Worm (Caenorhabditis elegans): ENCODE measurements around the gene R166.3.

R166.3 gene

ce11 chrII:10519863-10520262 lies 19.3 kb downstream of the R166.3 start:
- TF ChIP-seq ztf-23 (GFP tag; IDR thresholded peaks at IDR 0.05): no peak
- TF ChIP-seq ref-1 (GFP tag; conservative IDR thresholded peaks at IDR 0.05): no peak
- no peak for TF ChIP-seq tab-1 (GFP tag; IDR thresholded peaks at IDR 0.05)
- TF ChIP-seq med-1 (GFP tag; optimal IDR thresholded peaks at IDR 0.05; ENCODE audit: insufficient read depth): no peak
- TF ChIP-seq ztf-29 (GFP tag; IDR thresholded peaks at IDR 0.05): no peak
- no peak for TF ChIP-seq T22C8.4 (GFP tag; IDR thresholded peaks at IDR 0.05)
- no peak for TF ChIP-seq flt-1 (GFP tag; IDR thresholded peaks at IDR 0.05)
- TF ChIP-seq cog-1 (tag; optimal IDR thresholded peaks at IDR 0.05): no peak
- no peak for TF ChIP-seq klf-2 (GFP tag; conservative IDR thresholded peaks at IDR 0.05)

DNA sequence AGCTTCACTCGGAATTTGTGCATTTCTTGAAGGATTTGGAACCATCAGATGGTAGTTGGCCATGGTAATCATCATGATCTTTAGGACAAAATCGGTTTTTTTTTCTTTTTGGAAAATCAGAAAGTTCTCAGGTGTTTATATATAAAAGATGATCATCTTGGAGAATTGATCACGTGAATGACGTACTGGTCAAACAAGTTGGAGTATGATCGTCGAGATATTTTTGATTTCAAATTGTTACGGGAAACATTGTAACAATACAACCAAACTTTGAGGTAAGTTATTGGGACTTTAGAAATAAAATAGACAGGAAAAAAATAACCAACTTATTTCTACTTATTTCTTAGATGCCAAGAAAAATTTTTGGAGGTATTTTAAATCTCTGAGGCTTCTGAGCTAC lies 20.1 kb downstream of the R166.3 start, which contains the start of gene F59B10.4:
F59B10.4 (minus strand) TSS at position 101 of the 400 bp plus-strand sequence.
- TF ChIP-seq ztf-23 (GFP tag; IDR thresholded peaks at IDR 0.05) (no peak), T22C8.4 (GFP tag; IDR thresholded peaks at IDR 0.05) (no peak), ztf-29 (GFP tag; IDR thresholded peaks at IDR 0.05) (no peak), klf-2 (GFP tag; conservative IDR thresholded peaks at IDR 0.05) (no peak), tab-1 (GFP tag; IDR thresholded peaks at IDR 0.05) (no peak), ref-1 (GFP tag; conservative IDR thresholded peaks at IDR 0.05) (no peak), cog-1 (tag; optimal IDR thresholded peaks at IDR 0.05) (no peak), med-1 (GFP tag; optimal IDR thresholded peaks at IDR 0.05; ENCODE audit: insufficient read depth) (no peak)

- TF ChIP-seq ztf-23 (GFP tag; IDR thresholded peaks at IDR 0.05) (no peak), T22C8.4 (GFP tag; IDR thresholded peaks at IDR 0.05) (no peak), ztf-29 (GFP tag; IDR thresholded peaks at IDR 0.05) (no peak)
Observed at ce11 chrII:10516375-10516774, 22.8 kb downstream of the R166.3 start.

- no peak for TF ChIP-seq med-1 (GFP tag; optimal IDR thresholded peaks at IDR 0.05; ENCODE audit: insufficient read depth)
Observed at ce11 chrII:10515422-10515821, 23.7 kb downstream of the R166.3 start.

DNA sequence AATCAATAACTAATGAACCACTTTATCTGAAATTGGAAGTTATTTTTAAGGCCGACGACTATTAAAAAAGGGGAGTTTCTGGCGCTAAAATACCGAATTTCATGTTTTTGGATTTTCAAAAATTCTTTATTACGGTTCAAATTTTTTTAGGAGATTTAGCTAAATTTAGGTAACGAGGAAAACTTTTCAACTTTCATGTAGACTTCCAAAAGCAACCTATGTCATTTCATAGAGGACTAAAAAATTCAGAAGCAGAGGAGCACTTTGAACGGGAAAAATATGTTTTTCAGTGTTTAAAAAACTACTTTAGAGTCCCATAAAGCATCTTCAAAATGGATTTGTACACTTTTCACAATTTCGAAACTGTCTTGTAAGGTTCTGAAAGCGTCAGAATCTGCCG lies 25.8 kb downstream of the R166.3 start:
- no peak for TF ChIP-seq ref-1 (GFP tag; conservative IDR thresholded peaks at IDR 0.05)
- no peak for TF ChIP-seq T22C8.4 (GFP tag; IDR thresholded peaks at IDR 0.05)
- no peak for TF ChIP-seq med-1 (GFP tag; optimal IDR thresholded peaks at IDR 0.05; ENCODE audit: insufficient read depth)
- TF ChIP-seq ztf-23 (GFP tag; IDR thresholded peaks at IDR 0.05): no peak
- TF ChIP-seq cog-1 (tag; optimal IDR thresholded peaks at IDR 0.05): no peak
- TF ChIP-seq flt-1 (GFP tag; IDR thresholded peaks at IDR 0.05): no peak
- TF ChIP-seq ztf-29 (GFP tag; IDR thresholded peaks at IDR 0.05): no peak
- TF ChIP-seq tab-1 (GFP tag; IDR thresholded peaks at IDR 0.05): no peak
- no peak for TF ChIP-seq klf-2 (GFP tag; conservative IDR thresholded peaks at IDR 0.05)

DNA sequence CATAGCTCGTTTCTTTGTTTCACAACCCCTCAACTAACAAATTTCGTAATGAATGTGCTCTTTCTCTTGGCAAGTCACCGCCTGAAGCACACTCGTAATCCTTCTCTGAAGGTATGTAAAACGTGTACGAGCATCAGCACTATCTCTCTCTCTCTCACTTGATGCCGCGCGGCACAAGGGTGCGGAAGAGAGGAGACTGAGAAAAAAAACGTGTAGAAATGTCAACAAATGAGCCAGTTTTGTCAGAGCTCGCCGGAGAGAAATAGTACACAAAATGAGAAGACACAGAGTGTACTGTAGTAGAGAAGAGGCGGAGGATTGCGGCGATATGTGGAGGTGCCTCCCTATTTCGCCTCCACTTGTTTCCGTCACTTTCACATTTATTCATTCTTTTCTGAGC lies 28.9 kb downstream of the R166.3 start, which contains the start of gene F59B10.3:
F59B10.3 (plus strand) TSS at position 301 of the 400 bp plus-strand sequence.
- TF ChIP-seq T22C8.4 (GFP tag; IDR thresholded peaks at IDR 0.05) (no peak), tab-1 (GFP tag; IDR thresholded peaks at IDR 0.05) (no peak), med-1 (GFP tag; optimal IDR thresholded peaks at IDR 0.05; ENCODE audit: insufficient read depth) (no peak), ref-1 (GFP tag; conservative IDR thresholded peaks at IDR 0.05) (no peak), ztf-29 (GFP tag; IDR thresholded peaks at IDR 0.05) (no peak), cog-1 (tag; optimal IDR thresholded peaks at IDR 0.05) (no peak), klf-2 (GFP tag; conservative IDR thresholded peaks at IDR 0.05) (no peak), ztf-23 (GFP tag; IDR thresholded peaks at IDR 0.05) (no peak), flt-1 (GFP tag; IDR thresholded peaks at IDR 0.05) (no peak)

DNA sequence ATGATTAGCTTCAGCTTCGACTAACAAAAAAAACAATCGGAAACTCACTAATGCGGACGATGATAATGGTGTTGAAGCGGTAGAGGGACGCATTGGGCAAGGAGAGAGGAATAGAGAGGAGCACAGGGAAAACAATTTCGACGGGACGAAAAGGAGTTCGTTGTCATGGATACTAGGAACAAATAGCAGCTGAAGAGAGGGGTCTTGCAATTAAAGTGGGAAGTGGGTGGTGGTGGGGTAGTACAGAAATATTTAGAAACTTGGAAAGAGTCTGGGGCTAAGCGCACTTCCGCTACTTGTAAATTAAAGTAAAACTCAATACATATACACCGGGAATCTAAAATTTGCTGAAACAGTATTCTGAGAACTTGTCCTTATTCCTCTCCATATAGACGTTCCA lies 29.4 kb downstream of the R166.3 start, which contains the start of gene F59B10.2:
F59B10.2 (minus strand) TSS at position 101 of the 400 bp plus-strand sequence.
- TF ChIP-seq flt-1 (GFP tag; IDR thresholded peaks at IDR 0.05): no peak
- no peak for TF ChIP-seq tab-1 (GFP tag; IDR thresholded peaks at IDR 0.05)
- TF ChIP-seq klf-2 (GFP tag; conservative IDR thresholded peaks at IDR 0.05): no peak
- no peak for TF ChIP-seq T22C8.4 (GFP tag; IDR thresholded peaks at IDR 0.05)
- TF ChIP-seq cog-1 (tag; optimal IDR thresholded peaks at IDR 0.05): no peak
- TF ChIP-seq ztf-29 (GFP tag; IDR thresholded peaks at IDR 0.05): no peak
- no peak for TF ChIP-seq ref-1 (GFP tag; conservative IDR thresholded peaks at IDR 0.05)
- no peak for TF ChIP-seq ztf-23 (GFP tag; IDR thresholded peaks at IDR 0.05)
- TF ChIP-seq med-1 (GFP tag; optimal IDR thresholded peaks at IDR 0.05; ENCODE audit: insufficient read depth): no peak

DNA sequence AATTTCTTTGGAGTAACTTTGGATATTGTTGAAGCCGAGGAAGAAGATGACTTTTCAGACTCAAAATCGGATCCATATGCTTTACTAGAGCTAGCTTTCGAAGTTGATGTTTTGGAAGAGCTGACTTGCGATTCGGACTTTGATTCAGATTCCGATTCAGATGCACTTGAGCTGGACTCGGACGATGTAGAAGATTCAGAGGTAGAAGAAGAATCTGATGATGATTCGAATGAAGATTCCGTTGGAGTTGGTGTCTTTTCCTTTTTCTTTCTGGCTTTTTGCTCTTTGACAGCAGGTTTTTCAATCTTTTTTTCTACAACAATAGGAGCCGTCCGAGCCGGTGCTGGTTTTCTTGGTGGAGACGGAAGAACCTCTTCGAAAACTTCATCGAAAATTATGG lies 31.2 kb downstream of the R166.3 start:
- TF ChIP-seq flt-1 (GFP tag; IDR thresholded peaks at IDR 0.05): no peak
- TF ChIP-seq ztf-23 (GFP tag; IDR thresholded peaks at IDR 0.05): no peak

DNA sequence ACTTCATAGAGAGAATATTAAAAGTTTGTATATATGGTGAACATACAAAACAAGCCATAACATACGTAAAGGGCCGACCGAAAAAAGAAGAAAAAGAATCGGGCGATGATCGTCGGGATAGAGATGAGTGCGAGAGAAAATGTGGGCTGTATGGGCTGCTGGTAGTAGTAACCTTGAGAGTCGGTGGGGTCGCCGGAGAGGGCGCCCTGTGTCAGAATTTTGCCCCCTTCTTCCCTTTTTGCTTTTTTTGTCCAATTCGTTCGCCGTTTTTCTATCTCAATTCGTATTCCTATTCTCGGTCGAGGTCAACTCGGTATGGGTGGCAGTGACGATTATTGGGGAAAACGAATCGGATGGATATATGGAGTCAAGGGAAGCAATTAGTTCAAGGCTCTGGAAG lies 33.2 kb downstream of the R166.3 start:
- TF ChIP-seq ztf-29 (GFP tag; IDR thresholded peaks at IDR 0.05) (no peak), ref-1 (GFP tag; conservative IDR thresholded peaks at IDR 0.05) (no peak), med-1 (GFP tag; optimal IDR thresholded peaks at IDR 0.05; ENCODE audit: insufficient read depth) (no peak), klf-2 (GFP tag; conservative IDR thresholded peaks at IDR 0.05) (no peak)

DNA sequence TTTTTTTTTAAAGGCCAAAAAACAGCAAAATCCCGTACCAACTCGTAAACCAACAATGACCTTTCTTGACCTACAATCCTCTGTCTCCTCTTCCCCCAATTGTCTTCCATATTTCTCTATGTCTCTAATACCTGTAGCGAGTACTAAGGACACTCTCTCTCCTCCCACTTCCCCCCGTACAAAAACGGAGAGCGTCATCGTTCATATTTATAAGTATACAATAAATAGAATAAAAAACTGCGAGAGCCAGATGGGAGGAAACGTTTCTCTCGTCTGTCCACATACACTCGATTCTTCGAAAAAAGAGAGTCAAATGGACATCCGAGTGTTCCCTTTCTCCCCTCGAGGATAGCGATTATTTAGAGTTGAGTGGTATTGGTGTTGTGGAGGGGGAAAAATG lies 34.4 kb downstream of the R166.3 start:
- TF ChIP-seq med-1 (GFP tag; optimal IDR thresholded peaks at IDR 0.05; ENCODE audit: insufficient read depth): no peak
- TF ChIP-seq ztf-29 (GFP tag; IDR thresholded peaks at IDR 0.05): no peak
- no peak for TF ChIP-seq cog-1 (tag; optimal IDR thresholded peaks at IDR 0.05)
- TF ChIP-seq T22C8.4 (GFP tag; IDR thresholded peaks at IDR 0.05): no peak
- TF ChIP-seq ztf-23 (GFP tag; IDR thresholded peaks at IDR 0.05): no peak
- TF ChIP-seq ref-1 (GFP tag; conservative IDR thresholded peaks at IDR 0.05): no peak
- no peak for TF ChIP-seq flt-1 (GFP tag; IDR thresholded peaks at IDR 0.05)
- no peak for TF ChIP-seq klf-2 (GFP tag; conservative IDR thresholded peaks at IDR 0.05)
- no peak for TF ChIP-seq tab-1 (GFP tag; IDR thresholded peaks at IDR 0.05)

- TF ChIP-seq ztf-23 (GFP tag; IDR thresholded peaks at IDR 0.05): peak; percentile 56; the same call in 1 of the 2 replicates
- TF ChIP-seq flt-1 (GFP tag; IDR thresholded peaks at IDR 0.05): 0 out of 2 replicates have a peak, but pooled peaks have one; percentile 6
- TF ChIP-seq tab-1 (GFP tag; IDR thresholded peaks at IDR 0.05): 0 out of 2 replicates have a peak, but pooled peaks have one; percentile 67
- TF ChIP-seq klf-2 (GFP tag; conservative IDR thresholded peaks at IDR 0.05): no peak
- peak; percentile 72 for TF ChIP-seq cog-1 (tag; optimal IDR thresholded peaks at IDR 0.05)
- no peak for TF ChIP-seq ztf-29 (GFP tag; IDR thresholded peaks at IDR 0.05)
Observed at ce11 chrII:10502491-10503063, 36.6 kb downstream of the R166.3 start, which contains the start of gene myrf-1. myrf-1 (minus strand) TSS chrII:10502541.
